Fruit fly (Drosophila melanogaster): ENCODE data around the gene CG15544.
A peak's percentile ranks its signal among the peaks of the same experiment; 100 is the strongest.

Gene CG15544

dm6 chr3R:30796715-30797114 is 30.9 kb upstream of the CG15544 start (continued):
- no peak for TF ChIP-seq prd (optimal IDR thresholded peaks at IDR 0.05)
- peak; percentile 86 for TF ChIP-seq prd (GFP tag; IDR thresholded peaks at IDR 0.05)
- no peak for TF ChIP-seq Bdp1 (GFP tag; optimal IDR thresholded peaks at IDR 0.05)
- no peak for TF ChIP-seq CG7745 (tag; optimal IDR thresholded peaks at IDR 0.05)
- TF ChIP-seq CG4404 (GFP tag; IDR thresholded peaks at IDR 0.05) = 0 out of 2 replicates have a peak, but pooled peaks have one; percentile 20
- TF ChIP-seq tio (GFP tag; optimal IDR thresholded peaks at IDR 0.05) = peak; percentile 45
- no peak for TF ChIP-seq Dll (GFP tag; IDR thresholded peaks at IDR 0.05; ENCODE audit: partially characterized antibody)
- TF ChIP-seq Nf-YA (GFP tag; IDR thresholded peaks at IDR 0.05) = no peak
- TF ChIP-seq CG13624 (GFP tag; optimal IDR thresholded peaks at IDR 0.05) = peak; percentile 61
- no peak for TF ChIP-seq CG2129 (GFP tag; IDR thresholded peaks at IDR 0.05; ENCODE audit: partially characterized antibody)
- TF ChIP-seq hbn (GFP tag; IDR thresholded peaks at IDR 0.05; ENCODE audit: partially characterized antibody) = no peak
- peak; percentile 79 for TF ChIP-seq CG11093 (GFP tag; IDR thresholded peaks at IDR 0.05)
- TF ChIP-seq mam (GFP tag; optimal IDR thresholded peaks at IDR 0.05) = peak; percentile 72
- TF ChIP-seq CG4328 (GFP tag; optimal IDR thresholded peaks at IDR 0.05) = no peak
- peak; percentile 70 for TF ChIP-seq Mrtf (GFP tag; IDR thresholded peaks at IDR 0.05)
- 0 out of 2 replicates have a peak, but pooled peaks have one; percentile 55 for TF ChIP-seq Awh (GFP tag; IDR thresholded peaks at IDR 0.05)
- peak; percentile 63 for TF ChIP-seq CG3847 (GFP tag; IDR thresholded peaks at IDR 0.05)
- peak; percentile 71 for TF ChIP-seq CG32772 (GFP tag; IDR thresholded peaks at IDR 0.05)
- TF ChIP-seq phol (tag; optimal IDR thresholded peaks at IDR 0.05) = peak; percentile 31
- no peak for TF ChIP-seq Lim3 (GFP tag; IDR thresholded peaks at IDR 0.05)
- TF ChIP-seq CG3281 (GFP tag; optimal IDR thresholded peaks at IDR 0.05) = peak; percentile 43
- no peak for TF ChIP-seq Sry-δ (GFP tag; optimal IDR thresholded peaks at IDR 0.05)
- TF ChIP-seq CG14050 (GFP tag; IDR thresholded peaks at IDR 0.05) = no peak
- no peak for TF ChIP-seq insv (GFP tag; optimal IDR thresholded peaks at IDR 0.05)
- TF ChIP-seq CG2712 (tag; optimal IDR thresholded peaks at IDR 0.05) = peak; percentile 41
- peak; percentile 49 for TF ChIP-seq gsb (GFP tag; IDR thresholded peaks at IDR 0.05)
- peak; percentile 44 for TF ChIP-seq CG30431 (GFP tag; optimal IDR thresholded peaks at IDR 0.05)
- TF ChIP-seq CG11723 (GFP tag; optimal IDR thresholded peaks at IDR 0.05) = no peak
- TF ChIP-seq CG34376 (GFP tag; optimal IDR thresholded peaks at IDR 0.05) = no peak
- no peak for TF ChIP-seq CTCF (GFP tag; optimal IDR thresholded peaks at IDR 0.05)
- TF ChIP-seq CG3995 (GFP tag; optimal IDR thresholded peaks at IDR 0.05) = no peak
- no peak for TF ChIP-seq ham (GFP tag; IDR thresholded peaks at IDR 0.05)
- peak; percentile 69 for TF ChIP-seq CG1024 (GFP tag; IDR thresholded peaks at IDR 0.05)
- peak; percentile 51 for TF ChIP-seq CG13424 (tag; optimal IDR thresholded peaks at IDR 0.05)
- peak; percentile 90 for TF ChIP-seq ci (GFP tag; IDR thresholded peaks at IDR 0.05)
- TF ChIP-seq CG43689 (GFP tag; IDR thresholded peaks at IDR 0.05) = no peak
- no peak for TF ChIP-seq sd (tag; optimal IDR thresholded peaks at IDR 0.05)
- TF ChIP-seq CG12659 (GFP tag; optimal IDR thresholded peaks at IDR 0.05) = peak; percentile 17
- peak; percentile 8 for TF ChIP-seq CG9876 (GFP tag; optimal IDR thresholded peaks at IDR 0.05)
- peak; percentile 53 for TF ChIP-seq B-H1 (GFP tag; IDR thresholded peaks at IDR 0.05)
- TF ChIP-seq BtbVII (GFP tag; optimal IDR thresholded peaks at IDR 0.05) = no peak
- peak; percentile 46 for TF ChIP-seq CG18262 (tag; optimal IDR thresholded peaks at IDR 0.05)
- peak; percentile 42 for TF ChIP-seq CG4707 (GFP tag; optimal IDR thresholded peaks at IDR 0.05)
- TF ChIP-seq pum (GFP tag; optimal IDR thresholded peaks at IDR 0.05) = peak; percentile 42
- no peak for TF ChIP-seq salm (tag; optimal IDR thresholded peaks at IDR 0.05)
- TF ChIP-seq usp (GFP tag; optimal IDR thresholded peaks at IDR 0.05) = no peak
- TF ChIP-seq Kr (GFP tag; optimal IDR thresholded peaks at IDR 0.05) = no peak
- no peak for TF ChIP-seq hth (optimal IDR thresholded peaks at IDR 0.05)
- no peak for TF ChIP-seq CG6813 (GFP tag; optimal IDR thresholded peaks at IDR 0.05)
- peak; percentile 52 for TF ChIP-seq fd96Cb (tag; optimal IDR thresholded peaks at IDR 0.05)
- peak; percentile 5 for TF ChIP-seq CG5180 (GFP tag; optimal IDR thresholded peaks at IDR 0.05)
- peak; percentile 27; the same call in 1 of the 2 replicates for TF ChIP-seq Dref (GFP tag; IDR thresholded peaks at IDR 0.05)
- peak; percentile 19 for TF ChIP-seq Lhr (GFP tag; optimal IDR thresholded peaks at IDR 0.05)

Data from whole organism, embryonic.